Fruit fly (Drosophila melanogaster) whole organism, wandering third instar larva: ENCODE results near the gene Rab3-GAP.

ENCODE experiments used
- Sp1 ChIP-seq: fragments of 200-800 bp; sonication (Bioruptor generic); optimal IDR thresholded peaks from 3 replicates; lab custom pipeline; 2019; ENCODE audit warnings: missing biosample characterization, mild to moderate bottlenecking, missing genetic modification characterization, moderate library complexity
- br ChIP-seq: fragments of 200-800 bp; sonication (Bioruptor generic); optimal IDR thresholded peaks from 2 replicates; lab custom pipeline; 2016; ENCODE audit warnings: missing biosample characterization, missing genetic modification characterization
- dsf ChIP-seq: sonication (Bioruptor generic); optimal IDR thresholded peaks from 2 replicates; lab custom pipeline; 2016; ENCODE audit warnings: missing biosample characterization, missing genetic modification characterization, borderline replicate concordance
- h ChIP-seq: fragments of 200-800 bp; sonication (Bioruptor generic); optimal IDR thresholded peaks from 3 replicates; lab custom pipeline; 2016; ENCODE audit warnings: missing biosample characterization, mild to moderate bottlenecking, missing genetic modification characterization
- psq ChIP-seq: fragments of 200-800 bp; sonication (Bioruptor generic); optimal IDR thresholded peaks from 3 replicates; lab custom pipeline; 2017; ENCODE audit warnings: missing biosample characterization, mild to moderate bottlenecking, missing genetic modification characterization, moderate library complexity
- rgr ChIP-seq: fragments of 200-800 bp; sonication (Bioruptor generic); optimal IDR thresholded peaks from 3 replicates; lab custom pipeline; 2016; ENCODE audit warnings: missing biosample characterization, mild to moderate bottlenecking, missing genetic modification characterization
- sv ChIP-seq: fragments of 200-800 bp; sonication (Bioruptor generic); optimal IDR thresholded peaks from 3 replicates; lab custom pipeline; 2016; ENCODE audit warnings: missing biosample characterization, missing genetic modification characterization

DNA sequence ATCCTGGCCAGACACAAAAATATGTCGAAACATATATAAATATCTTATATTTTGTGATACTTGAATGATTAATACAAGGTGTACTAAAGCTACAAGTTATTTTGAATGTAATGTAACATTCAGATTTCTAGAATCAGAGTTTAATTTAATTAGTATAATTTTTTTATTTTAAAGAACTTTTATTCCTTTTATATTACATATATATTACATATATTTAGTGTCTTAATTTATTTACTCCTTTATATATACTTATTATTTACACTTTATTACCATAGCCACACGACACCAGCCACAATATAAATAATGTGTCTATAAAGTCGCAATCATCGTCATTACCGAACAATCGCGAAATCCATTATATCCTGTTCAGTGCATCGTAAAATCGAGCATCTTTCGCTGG is 28.5 kb upstream of the Rab3-GAP start, which contains the start of gene Pex19:
- no peak for TF ChIP-seq dsf (GFP tag; lab: Kevin White, UChicago)
- no peak for TF ChIP-seq psq (GFP tag; lab: Kevin White, UChicago)
- no peak for TF ChIP-seq br (GFP tag; lab: Kevin White, UChicago)
- no peak for TF ChIP-seq rgr (GFP tag; lab: Kevin White, UChicago)
- no peak for TF ChIP-seq h (GFP tag; lab: Kevin White, UChicago)
- no peak for TF ChIP-seq sv (GFP tag; lab: Kevin White, UChicago)
- TF ChIP-seq Sp1 (GFP tag; lab: Kevin White, UChicago) = no peak
